Worm (Caenorhabditis elegans): ENCODE results near the gene fbxa-144.

- TF ChIP-seq lag-1 (GFP tag; IDR thresholded peaks at IDR 0.05), result no peak
- TF ChIP-seq ccch-3 (GFP tag; optimal IDR thresholded peaks at IDR 0.05), result no peak
Measured at ce11 chrV:16163719-16164118, 31.1 kb upstream of the fbxa-144 start, which contains the start of gene F10A3.12.

Data from whole organism, young adult.